Fruit fly (Drosophila melanogaster): ENCODE measurements around the gene tbrd-1.

DNA sequence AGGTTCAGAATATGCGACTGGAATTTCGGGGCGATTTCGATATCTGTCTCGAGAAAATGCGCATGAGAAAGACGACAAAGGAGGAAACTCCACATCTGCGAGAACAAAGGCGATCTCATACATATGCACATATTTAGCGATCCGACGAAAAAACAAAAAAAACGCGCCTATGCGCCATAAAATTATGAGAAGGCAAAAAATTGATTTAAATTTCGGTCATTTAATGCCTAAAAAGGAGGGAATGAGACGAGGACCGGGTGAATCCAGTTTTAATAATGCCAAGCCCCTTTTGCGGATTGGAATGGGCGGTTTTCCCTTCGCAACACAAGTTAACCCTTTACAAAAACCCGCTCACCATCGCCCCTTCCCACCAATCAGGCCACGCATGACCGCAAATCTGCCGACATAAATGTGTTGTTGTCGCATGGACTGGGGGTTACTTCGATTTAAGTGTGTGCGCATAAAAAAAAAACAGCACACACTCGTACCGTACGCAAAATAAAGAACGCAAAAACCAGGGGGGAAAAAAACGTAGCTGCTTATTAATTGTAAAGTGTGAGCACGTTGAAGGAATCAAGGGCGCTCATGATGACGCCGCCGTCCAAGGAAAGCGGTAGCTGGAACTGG lies 21.2 kb upstream of the tbrd-1 start:
- TF ChIP-seq CG6163 (GFP tag; IDR thresholded peaks at IDR 0.05) (no peak), Smox (GFP tag; optimal IDR thresholded peaks at IDR 0.05) (no peak), salr (GFP tag; optimal IDR thresholded peaks at IDR 0.05) (no peak), CG10631 (GFP tag; optimal IDR thresholded peaks at IDR 0.05) (no peak), CG8119 (GFP tag; IDR thresholded peaks at IDR 0.05) (no peak), achi (GFP tag; optimal IDR thresholded peaks at IDR 0.05) (no peak), CG4318 (GFP tag; optimal IDR thresholded peaks at IDR 0.05) (no peak)

Data from whole organism, prepupa.